Worm (Caenorhabditis elegans): ENCODE measurements around the gene unc-16.

ce11 chrIII:9511660-9512059 is 34.4 kb upstream of the unc-16 start:
- TF ChIP-seq him-1 (tag; optimal IDR thresholded peaks at IDR 0.05) (no peak), dao-5 (tag; optimal IDR thresholded peaks at IDR 0.05) (no peak)

Data from whole organism, L4/young adult.